Worm (Caenorhabditis elegans): Measurements from ENCODE around the gene C33D9.8.

C33D9.8 gene

ce11 chrIV:8813614-8814013 lies 27.1 kb upstream of the C33D9.8 start, which contains the start of gene exc-5:
exc-5 (minus strand) TSS chrIV:8813670.
- TF ChIP-seq aha-1 (tag) (peak; percentile 72), nhr-11 (tag; optimal IDR thresholded peaks at IDR 0.05) (peak; percentile 8), F26F4.8 (GFP tag; conservative IDR thresholded peaks at IDR 0.05) (no peak)

ce11 chrIV:8807327-8807726 lies 20.8 kb upstream of the C33D9.8 start:
- TF ChIP-seq pha-4 (GFP tag; IDR thresholded peaks at IDR 0.05) (no peak), pha-4 (tag; optimal IDR thresholded peaks at IDR 0.05) (no peak), daf-16 (GFP tag; optimal IDR thresholded peaks at IDR 0.05) (no peak), daf-16 (tag; optimal IDR thresholded peaks at IDR 0.05) (peak; percentile 51), dve-1 (tag; optimal IDR thresholded peaks at IDR 0.05; ENCODE audit: insufficient read depth) (peak; percentile 48), lin-15B (tag; optimal IDR thresholded peaks at IDR 0.05) (no peak), ZK546.5 (tag; optimal IDR thresholded peaks at IDR 0.05) (no peak), ZK337.2 (GFP tag; IDR thresholded peaks at IDR 0.05) (no peak), nhr-48 (tag; optimal IDR thresholded peaks at IDR 0.05) (no peak), F26F4.8 (GFP tag; conservative IDR thresholded peaks at IDR 0.05) (no peak), snpc-1.2 (GFP tag; IDR thresholded peaks at IDR 0.05) (no peak), nhr-10 (tag; optimal IDR thresholded peaks at IDR 0.05) (no peak), ceh-32 (tag; optimal IDR thresholded peaks at IDR 0.05; ENCODE audit: poor library complexity) (no peak), hlh-30 (tag; optimal IDR thresholded peaks at IDR 0.05; ENCODE audit: insufficient read depth) (no peak), aly-2 (tag; optimal IDR thresholded peaks at IDR 0.05) (no peak), aha-1 (tag) (no peak), madf-9 (GFP tag; conservative IDR thresholded peaks at IDR 0.05) (no peak), F10B5.3 (tag; optimal IDR thresholded peaks at IDR 0.05) (no peak), nhr-77 (tag; optimal IDR thresholded peaks at IDR 0.05) (no peak), nhr-28 (tag; optimal IDR thresholded peaks at IDR 0.05) (peak; percentile 1), lir-3 (tag; optimal IDR thresholded peaks at IDR 0.05) (no peak), nhr-237 (tag; optimal IDR thresholded peaks at IDR 0.05) (no peak), pqm-1 (tag; optimal IDR thresholded peaks at IDR 0.05) (peak; percentile 9), R02D3.7 (tag; optimal IDR thresholded peaks at IDR 0.05) (no peak), snpc-4 (tag; optimal IDR thresholded peaks at IDR 0.05) (no peak), duxl-1 (tag; optimal IDR thresholded peaks at IDR 0.05; ENCODE audit: poor library complexity) (no peak)

ce11 chrIV:8798255-8798654 lies 11.7 kb upstream of the C33D9.8 start, which contains the start of gene clec-182:
clec-182 (minus strand) TSS chrIV:8798355.
- TF ChIP-seq mxl-3 (GFP tag; optimal IDR thresholded peaks at IDR 0.05): no peak
- no peak for TF ChIP-seq saeg-2 (GFP tag; IDR thresholded peaks at IDR 0.05)
- no peak for TF ChIP-seq Y105C5A.15 (GFP tag; IDR thresholded peaks at IDR 0.05)
- TF ChIP-seq nhr-10 (tag; optimal IDR thresholded peaks at IDR 0.05): no peak
- no peak for TF ChIP-seq lin-29 (GFP tag; IDR thresholded peaks at IDR 0.05)
- TF ChIP-seq ceh-62 (tag; optimal IDR thresholded peaks at IDR 0.05): no peak
- no peak for TF ChIP-seq ctbp-1 (GFP tag; IDR thresholded peaks at IDR 0.05)
- TF ChIP-seq mdt-29 (GFP tag; IDR thresholded peaks at IDR 0.05): no peak
- no peak for TF ChIP-seq ZK546.5 (tag; optimal IDR thresholded peaks at IDR 0.05)
- TF ChIP-seq nhr-6 (tag; optimal IDR thresholded peaks at IDR 0.05): no peak
- no peak for TF ChIP-seq rbr-2 (tag; optimal IDR thresholded peaks at IDR 0.05)
- no peak for TF ChIP-seq daf-8 (GFP tag; IDR thresholded peaks at IDR 0.05)
- no peak for TF ChIP-seq T26A8.4 (GFP tag; IDR thresholded peaks at IDR 0.05)
- TF ChIP-seq R02D3.7 (tag; optimal IDR thresholded peaks at IDR 0.05): no peak
- TF ChIP-seq hlh-11 (tag; optimal IDR thresholded peaks at IDR 0.05): no peak
- TF ChIP-seq madf-9 (GFP tag; conservative IDR thresholded peaks at IDR 0.05): no peak
- TF ChIP-seq ces-1 (GFP tag; optimal IDR thresholded peaks at IDR 0.05): no peak
- TF ChIP-seq ceh-32 (tag; optimal IDR thresholded peaks at IDR 0.05; ENCODE audit: poor library complexity): no peak
